Fruit fly (Drosophila melanogaster) whole organism, pupa: ENCODE data around the gene MICAL-like.

Source experiments
- CG10348 ChIP-seq: fragments of 200-800 bp; sonication (Bioruptor generic); IDR thresholded peaks from 2 replicates; pipeline ENCODE4 v1.3.6; 2022; ENCODE audit warnings: missing biosample characterization, missing genetic modification characterization
- CG12605 ChIP-seq: fragments of 200-800 bp; sonication (Bioruptor generic); IDR thresholded peaks from 2 replicates; pipeline ENCODE4 v1.3.6; 2022; ENCODE audit warnings: missing biosample characterization, missing genetic modification characterization
- CG13204 ChIP-seq: fragments of 200-800 bp; sonication (Bioruptor generic); optimal IDR thresholded peaks from 2 replicates; lab custom pipeline; 2018; ENCODE audit warnings: missing biosample characterization, mild to moderate bottlenecking, missing genetic modification characterization, moderate library complexity
- CG14655 ChIP-seq: fragments of 200-800 bp; sonication (Bioruptor generic); optimal IDR thresholded peaks from 3 replicates; lab custom pipeline; 2017; ENCODE audit warnings: mild to moderate bottlenecking, missing biosample characterization, missing genetic modification reagents, missing genetic modification characterization
- CG15710 ChIP-seq: fragments of 200-800 bp; sonication (Bioruptor generic); optimal IDR thresholded peaks from 2 replicates; lab custom pipeline; 2018; ENCODE audit warnings: missing biosample characterization, mild to moderate bottlenecking, missing genetic modification characterization, moderate library complexity
- CG17806 ChIP-seq: fragments of 200-800 bp; sonication (Bioruptor generic); optimal IDR thresholded peaks from 2 replicates; lab custom pipeline; 2018; ENCODE audit warnings: missing biosample characterization, mild to moderate bottlenecking, missing genetic modification characterization, moderate library complexity
- CG32121 ChIP-seq: fragments of 200-800 bp; sonication (Bioruptor generic); IDR thresholded peaks from 2 replicates; pipeline ENCODE4 v1.3.6; 2022; ENCODE audit warnings: missing biosample characterization, missing genetic modification characterization
- CG34367 ChIP-seq: fragments of 200-800 bp; sonication (Bioruptor generic); optimal IDR thresholded peaks from 2 replicates; lab custom pipeline; 2018; ENCODE audit warnings: missing biosample characterization, mild to moderate bottlenecking, missing genetic modification characterization
- CG4496 ChIP-seq: fragments of 200-800 bp; sonication (Bioruptor generic); IDR thresholded peaks from 3 replicates; pipeline ENCODE4 v1.3.6; 2022; ENCODE audit warnings: missing biosample characterization, missing genetic modification characterization
- CG8159 ChIP-seq: fragments of 200-800 bp; sonication (Bioruptor generic); optimal IDR thresholded peaks from 3 replicates; lab custom pipeline; 2018; ENCODE audit warnings: missing biosample characterization, mild to moderate bottlenecking, missing genetic modification characterization, moderate library complexity
- CG8301 ChIP-seq: fragments of 200-800 bp; sonication (Bioruptor generic); optimal IDR thresholded peaks from 2 replicates; lab custom pipeline; 2018; ENCODE audit warnings: missing biosample characterization, mild to moderate bottlenecking, missing genetic modification characterization
- CG9948 ChIP-seq: fragments of 200-800 bp; sonication (Bioruptor generic); optimal IDR thresholded peaks from 2 replicates; lab custom pipeline; 2018; ENCODE audit warnings: missing biosample characterization, mild to moderate bottlenecking, missing genetic modification characterization, moderate library complexity
- D1 ChIP-seq: fragments of 200-800 bp; sonication (Bioruptor generic); optimal IDR thresholded peaks from 2 replicates; lab custom pipeline; 2018; ENCODE audit warnings: missing biosample characterization, mild to moderate bottlenecking, missing genetic modification characterization, moderate library complexity
- EcR ChIP-seq: fragments of 200-800 bp; sonication (Bioruptor generic); optimal IDR thresholded peaks from 3 replicates; lab custom pipeline; 2019; ENCODE audit warnings: missing biosample characterization, missing genetic modification characterization, mild to moderate bottlenecking, moderate library complexity, missing genetic modification reagents
- Ets98B ChIP-seq: fragments of 200-800 bp; sonication (Bioruptor generic); IDR thresholded peaks from 2 replicates; pipeline ENCODE4 v1.3.6; 2022; ENCODE audit warnings: missing biosample characterization, missing genetic modification characterization
- Pif1A ChIP-seq: fragments of 200-800 bp; sonication (Bioruptor generic); optimal IDR thresholded peaks from 3 replicates; lab custom pipeline; 2016; ENCODE audit warnings: missing biosample characterization, missing genetic modification characterization
- Pif1B ChIP-seq: fragments of 200-800 bp; sonication (Bioruptor generic); optimal IDR thresholded peaks from 3 replicates; lab custom pipeline; 2016; ENCODE audit warnings: missing biosample characterization, missing genetic modification characterization
- Snoo ChIP-seq: fragments of 200-800 bp; sonication (Bioruptor generic); optimal IDR thresholded peaks from 3 replicates; lab custom pipeline; 2017; ENCODE audit warnings: missing biosample characterization, mild to moderate bottlenecking, missing genetic modification characterization, inconsistent platforms
- fd96Ca ChIP-seq: fragments of 200-800 bp; sonication (Bioruptor generic); IDR thresholded peaks from 3 replicates; pipeline ENCODE4 v1.3.6; 2022; ENCODE audit warnings: missing biosample characterization, missing genetic modification characterization
- gl ChIP-seq: fragments of 200-800 bp; sonication (Bioruptor generic); optimal IDR thresholded peaks from 2 replicates; lab custom pipeline; 2018; ENCODE audit warnings: missing biosample characterization, mild to moderate bottlenecking, missing genetic modification characterization
- rn ChIP-seq: fragments of 200-800 bp; sonication (Bioruptor generic); IDR thresholded peaks from 2 replicates; pipeline ENCODE4 v1.3.6; 2022; ENCODE audit warnings: missing biosample characterization, missing genetic modification characterization

Gene MICAL-like

DNA sequence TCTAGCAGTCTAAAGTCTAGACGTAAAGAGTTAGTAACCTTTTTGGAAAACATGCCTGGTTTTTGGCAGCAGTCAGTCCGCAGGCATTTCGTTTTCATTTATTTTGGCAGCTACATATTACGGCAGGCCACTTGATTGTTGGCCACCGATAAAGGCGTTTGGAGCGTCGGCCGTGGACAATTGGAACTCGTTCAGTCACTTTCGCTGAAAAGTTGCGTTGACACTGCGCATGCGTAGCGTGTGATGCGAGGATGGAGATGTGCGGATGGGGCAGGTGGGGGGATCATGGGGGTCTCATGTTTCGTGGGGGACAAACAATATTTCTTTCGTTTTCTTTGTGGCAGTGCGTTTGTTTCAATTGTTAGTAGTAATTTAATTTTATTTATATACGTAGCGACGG lies 11.7 kb upstream of the MICAL-like start:
- no peak for TF ChIP-seq CG8159 (tag; lab: Kevin White, UChicago)
- TF ChIP-seq D1 (tag; lab: Kevin White, UChicago), result no peak
- no peak for TF ChIP-seq CG34367 (tag; lab: Kevin White, UChicago)
- TF ChIP-seq CG8301 (tag; lab: Kevin White, UChicago), result no peak
- no peak for TF ChIP-seq CG13204 (GFP tag; lab: Kevin White, UChicago)
- TF ChIP-seq CG17806, result no peak
- TF ChIP-seq CG32121 (GFP tag; lab: Robert Waterston, UW), result no peak
- TF ChIP-seq CG14655 (GFP tag; lab: Kevin White, UChicago), result no peak
- no peak for TF ChIP-seq Pif1B
- no peak for TF ChIP-seq CG12605 (GFP tag; lab: Robert Waterston, UW)
- TF ChIP-seq CG10348 (GFP tag; lab: Robert Waterston, UW), result no peak
- TF ChIP-seq CG4496 (GFP tag; lab: Robert Waterston, UW), result no peak
- no peak for TF ChIP-seq Pif1A (GFP tag; lab: Kevin White, UChicago)
- TF ChIP-seq Snoo (tag; lab: Kevin White, UChicago), result no peak

DNA sequence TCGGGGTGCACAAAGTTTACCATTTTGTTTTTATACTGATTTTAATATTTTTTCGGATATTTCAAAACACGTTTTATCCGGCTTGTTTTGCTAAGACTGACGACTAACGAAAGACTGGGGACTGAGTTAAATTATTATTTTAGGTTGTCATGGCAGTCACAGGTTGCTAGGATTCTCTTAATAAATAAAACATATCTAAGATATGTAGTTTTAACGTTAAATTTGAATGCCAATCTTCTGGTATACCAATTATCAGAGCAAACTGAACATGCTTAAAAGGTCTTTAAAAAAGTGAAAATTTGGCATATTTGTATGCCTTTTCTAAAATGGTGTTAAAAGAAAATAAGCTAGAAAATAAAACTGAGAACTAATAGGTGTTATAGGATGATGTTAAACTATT lies 11.2 kb upstream of the MICAL-like start, which contains the start of gene Zmynd10:
Zmynd10 (minus strand) TSS at position 101 of the 400 bp plus-strand sequence.
- TF ChIP-seq CG34367 (tag; lab: Kevin White, UChicago) (no peak), Snoo (tag; lab: Kevin White, UChicago) (no peak), CG32121 (GFP tag; lab: Robert Waterston, UW) (no peak), Pif1B (no peak), CG13204 (GFP tag; lab: Kevin White, UChicago) (no peak), CG15710 (no peak), CG10348 (GFP tag; lab: Robert Waterston, UW) (no peak), CG17806 (no peak)

DNA sequence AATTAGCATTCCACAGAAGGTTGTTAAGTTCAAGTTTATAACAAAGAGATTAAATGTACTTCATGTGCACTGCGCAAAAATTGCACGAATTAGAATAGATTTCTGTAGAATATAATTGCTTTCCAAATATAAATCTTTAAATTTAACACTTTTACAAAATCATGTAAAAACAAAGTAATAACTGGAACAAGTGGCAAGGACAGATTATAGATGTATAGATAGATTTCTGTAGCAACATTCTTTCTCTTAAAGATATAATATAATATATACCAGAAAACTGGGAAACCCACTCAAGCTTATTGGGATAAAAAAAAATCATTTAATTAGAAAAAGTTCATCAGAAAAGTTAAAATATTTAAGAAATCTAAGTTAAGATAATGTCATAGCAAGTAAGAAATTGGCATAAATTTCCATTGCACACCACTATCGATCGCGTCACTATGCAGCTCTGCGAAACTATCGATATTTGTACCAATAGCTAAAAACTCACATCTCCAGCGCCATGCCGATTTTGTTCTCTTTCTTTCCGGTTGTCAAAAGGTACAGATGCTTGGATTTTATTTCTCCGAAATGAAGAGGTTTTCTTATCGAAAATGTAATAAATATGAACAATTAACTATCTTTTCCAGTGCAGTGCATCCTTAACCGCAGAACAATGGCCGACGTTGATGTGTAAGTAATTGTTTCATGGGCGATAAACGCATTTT lies 7.9 kb upstream of the MICAL-like start, which contains the start of gene RpS12:
RpS12 (plus strand) TSS at position 499 of the 707 bp plus-strand sequence.
- TF ChIP-seq CG12605 (GFP tag; lab: Robert Waterston, UW), result peak; percentile 73
- peak; percentile 79 for TF ChIP-seq Snoo (tag; lab: Kevin White, UChicago)
- peak; percentile 41 for TF ChIP-seq Pif1A (GFP tag; lab: Kevin White, UChicago)
- TF ChIP-seq CG4496 (GFP tag; lab: Robert Waterston, UW), result peak; percentile 82
- TF ChIP-seq D1 (tag; lab: Kevin White, UChicago), result no peak
- peak; percentile 60 for TF ChIP-seq CG34367 (tag; lab: Kevin White, UChicago)
- TF ChIP-seq gl, result peak; percentile 41
- TF ChIP-seq CG9948 (tag; lab: Kevin White, UChicago), result peak; percentile 27
- TF ChIP-seq CG8159 (tag; lab: Kevin White, UChicago), result peak; percentile 22
- TF ChIP-seq CG15710, result peak; percentile 37
- TF ChIP-seq CG14655 (GFP tag; lab: Kevin White, UChicago), result peak; percentile 45
- TF ChIP-seq fd96Ca (GFP tag; lab: Robert Waterston, UW), result no peak; the same call in 2 of the 3 replicates
- peak; percentile 27 for TF ChIP-seq Pif1B
- TF ChIP-seq CG10348 (GFP tag; lab: Robert Waterston, UW), result no peak
- peak; percentile 15 for TF ChIP-seq CG32121 (GFP tag; lab: Robert Waterston, UW)
- peak; percentile 16; the same call in 1 of the 2 replicates for TF ChIP-seq Ets98B (GFP tag; lab: Robert Waterston, UW)
- no peak for TF ChIP-seq CG8301 (tag; lab: Kevin White, UChicago)
- TF ChIP-seq CG17806, result peak; percentile 35
- peak; percentile 18 for TF ChIP-seq CG13204 (GFP tag; lab: Kevin White, UChicago)
- TF ChIP-seq EcR, result no peak
- TF ChIP-seq rn (GFP tag; lab: Robert Waterston, UW), result peak; percentile 25; the same call in 1 of the 2 replicates

DNA sequence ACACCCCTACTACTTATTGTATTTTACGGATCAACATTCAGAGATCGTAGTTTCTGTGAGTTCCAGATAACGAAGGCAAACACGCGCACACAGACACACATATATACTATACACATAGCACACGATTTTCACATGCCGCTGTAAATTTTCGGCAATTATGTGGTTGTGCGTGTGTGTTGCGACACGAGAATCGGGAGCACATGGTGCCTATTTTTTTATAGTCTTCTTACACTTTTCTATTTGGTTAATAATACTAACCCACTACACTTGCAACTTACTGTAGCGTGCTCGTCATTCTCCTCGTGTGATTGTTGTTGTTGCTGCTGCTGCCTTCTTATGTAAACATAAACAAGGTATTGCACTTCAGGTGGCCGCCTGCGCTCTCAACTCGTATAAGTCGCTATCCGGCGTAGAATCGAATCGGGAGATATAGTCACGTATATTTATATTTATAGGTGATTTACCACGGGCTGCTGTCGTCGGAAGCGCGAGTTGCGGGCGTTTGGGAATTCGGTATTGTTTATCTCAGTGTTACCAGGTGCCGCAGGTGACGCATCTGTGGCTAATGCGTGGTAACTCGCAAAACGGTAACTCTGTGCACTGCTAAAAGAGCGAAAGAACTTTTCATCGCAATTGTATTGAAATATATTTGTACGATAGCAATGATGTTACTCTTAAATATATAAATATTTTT lies 7.2 kb upstream of the MICAL-like start, which contains the start of gene Adk2:
Adk2 (minus strand) TSS at position 529 of the 694 bp plus-strand sequence.
- TF ChIP-seq Pif1B (no peak), rn (GFP tag; lab: Robert Waterston, UW) (no peak), Ets98B (GFP tag; lab: Robert Waterston, UW) (peak; percentile 43), CG10348 (GFP tag; lab: Robert Waterston, UW) (no peak), CG14655 (GFP tag; lab: Kevin White, UChicago) (no peak), CG15710 (no peak), CG17806 (no peak), CG12605 (GFP tag; lab: Robert Waterston, UW) (peak; percentile 37; the same call in 1 of the 2 replicates), Snoo (tag; lab: Kevin White, UChicago) (peak; percentile 1), Pif1A (GFP tag; lab: Kevin White, UChicago) (no peak), fd96Ca (GFP tag; lab: Robert Waterston, UW) (peak; percentile 55; the same call in 2 of the 3 replicates), CG4496 (GFP tag; lab: Robert Waterston, UW) (0 out of 3 replicates have a peak, but pooled peaks have one; percentile 43), CG32121 (GFP tag; lab: Robert Waterston, UW) (peak; percentile 65; the same call in 1 of the 2 replicates), CG13204 (GFP tag; lab: Kevin White, UChicago) (no peak)

DNA sequence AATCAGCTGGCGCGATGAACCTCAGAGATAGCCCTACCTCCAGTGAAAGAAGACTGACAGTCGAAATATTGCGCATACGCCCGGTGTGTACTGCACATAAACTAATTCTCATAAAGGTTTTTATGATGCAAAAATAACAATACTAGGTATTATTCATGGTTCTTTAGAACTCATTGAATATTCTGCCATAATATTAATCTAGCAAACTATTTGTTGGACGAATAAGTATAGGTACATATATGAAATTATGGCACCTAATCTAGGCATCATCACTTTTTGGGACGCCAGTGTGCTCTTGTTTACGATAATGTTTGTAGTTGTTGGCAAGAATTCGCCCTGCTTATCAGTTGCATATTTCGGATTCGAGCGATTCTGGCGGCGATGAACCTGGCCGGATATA lies 6.6 kb upstream of the MICAL-like start:
- TF ChIP-seq Snoo (tag; lab: Kevin White, UChicago) (peak; percentile 58), Pif1A (GFP tag; lab: Kevin White, UChicago) (peak; percentile 7), EcR (peak; percentile 13), CG17806 (peak; percentile 11), CG8159 (tag; lab: Kevin White, UChicago) (no peak), CG4496 (GFP tag; lab: Robert Waterston, UW) (peak; percentile 56; the same call in 1 of the 3 replicates), D1 (tag; lab: Kevin White, UChicago) (no peak)
